Worm (Caenorhabditis elegans) whole organism, L4 larva: ENCODE data around the gene sym-1.

Source experiments
- F37D6.2 ChIP-seq: sonication (generic microtip); optimal IDR thresholded peaks from 2 replicates; lab custom pipeline; 2016; ENCODE audit warnings: mild to moderate bottlenecking, missing genetic modification characterization, missing compliant biosample characterization
- F49E8.2 ChIP-seq: sonication (generic microtip); optimal IDR thresholded peaks from 2 replicates; lab custom pipeline; 2016; ENCODE audit warnings: missing compliant biosample characterization, mild to moderate bottlenecking, missing genetic modification characterization, borderline replicate concordance
- Y5F2A.4 ChIP-seq: fragments of 200-800 bp; sonication (Bioruptor generic); optimal IDR thresholded peaks from 2 replicates; lab custom pipeline; 2018; ENCODE audit warnings: mild to moderate bottlenecking, missing genetic modification characterization, missing compliant biosample characterization
- aha-1 ChIP-seq: fragments of 150-350 bp; peaks from one replicate; lab custom pipeline; 2014; ENCODE audit warnings: missing biosample characterization, missing genetic modification characterization
- ama-1 ChIP-seq: fragments of 150-350 bp; optimal IDR thresholded peaks from 2 replicates; lab custom pipeline; 2014; ENCODE audit warnings: inconsistent platforms, mixed read lengths
- arid-1 ChIP-seq: fragments of 200-800 bp; sonication (Bioruptor generic); conservative IDR thresholded peaks from 2 replicates; pipeline ENCODE4 v1.3.6; 2022; ENCODE audit warnings: missing genetic modification reagents, missing genetic modification characterization, missing compliant biosample characterization
- attf-4 ChIP-seq: sonication (generic microtip); optimal IDR thresholded peaks from 3 replicates; lab custom pipeline; 2017; ENCODE audit warnings: missing biosample characterization, missing genetic modification characterization
- ceh-62 ChIP-seq: sonication (generic microtip); optimal IDR thresholded peaks from 2 replicates; lab custom pipeline; 2017; ENCODE audit warnings: missing biosample characterization, missing genetic modification characterization
- ceh-82 ChIP-seq: sonication (generic microtip); optimal IDR thresholded peaks from 2 replicates; lab custom pipeline; 2017; ENCODE audit warnings: missing biosample characterization, missing genetic modification characterization
- ces-1 ChIP-seq: fragments of 150-350 bp; sonication (generic microtip); optimal IDR thresholded peaks from 4 replicates; lab custom pipeline; 2014; ENCODE audit warnings: missing biosample characterization, missing genetic modification reagents, missing genetic modification characterization
- daf-16 ChIP-seq, 3 experiments: sonication (generic microtip); optimal IDR thresholded peaks; 2 replicates each; lab custom pipeline; 2016 to 2017; ENCODE audit warnings: missing genetic modification characterization in 3 of 3, missing genetic modification reagents in 3 of 3, mild to moderate bottlenecking in 2 of 3, missing compliant biosample characterization in 2 of 3, missing biosample characterization in 1 of 3, moderate library complexity in 1 of 3
- daf-19 ChIP-seq: fragments of 200-800 bp; sonication (Bioruptor generic); conservative IDR thresholded peaks from 2 replicates; pipeline ENCODE4 v1.3.6; 2022; ENCODE audit warnings: missing genetic modification characterization, missing compliant biosample characterization
- dmd-6 ChIP-seq: fragments of 200-800 bp; sonication (Bioruptor generic); IDR thresholded peaks from 2 replicates; pipeline ENCODE4 v1.3.6; 2022; ENCODE audit warnings: missing genetic modification reagents, missing genetic modification characterization, missing compliant biosample characterization
- dmd-8 ChIP-seq: fragments of 200-800 bp; sonication (Bioruptor generic); IDR thresholded peaks from 2 replicates; pipeline ENCODE4 v1.3.6; 2022; ENCODE audit warnings: missing genetic modification characterization, missing compliant biosample characterization
- dmd-9 ChIP-seq: fragments of 200-800 bp; sonication (Bioruptor generic); IDR thresholded peaks from 2 replicates; pipeline ENCODE4 v1.3.6; 2022; ENCODE audit warnings: missing genetic modification reagents, missing genetic modification characterization, missing compliant biosample characterization
- dve-1 ChIP-seq: sonication (generic microtip); optimal IDR thresholded peaks from 2 replicates; lab custom pipeline; 2017; ENCODE audit warnings: antibody characterized with exemption, mild to moderate bottlenecking, missing genetic modification characterization, missing compliant biosample characterization; ENCODE audit not compliant: insufficient read depth
- hif-1 ChIP-seq, 2 experiments: sonication (generic microtip); optimal IDR thresholded peaks; 2 replicates each; lab custom pipeline; 2016 to 2017; ENCODE audit warnings: missing compliant biosample characterization in 2 of 2, missing genetic modification characterization in 2 of 2, missing genetic modification reagents in 2 of 2, missing genotype in 2 of 2, mild to moderate bottlenecking in 1 of 2
- hlh-11 ChIP-seq: fragments of 200-800 bp; sonication (Bioruptor generic); optimal IDR thresholded peaks from 2 replicates; lab custom pipeline; 2018; ENCODE audit warnings: mild to moderate bottlenecking, missing genetic modification characterization, missing compliant biosample characterization
- hmg-1.1 ChIP-seq: fragments of 200-800 bp; sonication (Bioruptor generic); IDR thresholded peaks from 2 replicates; pipeline ENCODE4 v1.3.6; 2022; ENCODE audit warnings: missing genetic modification reagents, missing genetic modification characterization, missing compliant biosample characterization
- lin-1 ChIP-seq: fragments of 200-800 bp; sonication (Bioruptor generic); IDR thresholded peaks from 2 replicates; pipeline ENCODE4 v1.3.6; 2022; ENCODE audit warnings: missing genetic modification reagents, missing genetic modification characterization, missing compliant biosample characterization
- mes-2 ChIP-seq: sonication (generic microtip); optimal IDR thresholded peaks from 2 replicates; lab custom pipeline; 2016; ENCODE audit warnings: missing genotype, mild to moderate bottlenecking, missing genetic modification characterization, missing compliant biosample characterization; ENCODE audit not compliant: poor library complexity, severe bottlenecking
- nhr-10 ChIP-seq: fragments of 150-350 bp; optimal IDR thresholded peaks from 2 replicates; lab custom pipeline; 2014; ENCODE audit warnings: missing biosample characterization, missing genetic modification characterization
- nhr-11 ChIP-seq: fragments of 150-350 bp; optimal IDR thresholded peaks from 2 replicates; lab custom pipeline; 2014; ENCODE audit warnings: missing biosample characterization, missing genetic modification characterization
- nhr-237 ChIP-seq: sonication (generic microtip); optimal IDR thresholded peaks from 2 replicates; lab custom pipeline; 2017; ENCODE audit warnings: missing biosample characterization, missing genetic modification characterization
- nhr-25 ChIP-seq: sonication (generic microtip); optimal IDR thresholded peaks from 2 replicates; lab custom pipeline; 2017; ENCODE audit warnings: missing genetic modification characterization, mild to moderate bottlenecking, missing compliant biosample characterization, antibody characterized with exemption, moderate library complexity, borderline replicate concordance; ENCODE audit not compliant: insufficient read depth
- nhr-28 ChIP-seq: fragments of 150-350 bp; optimal IDR thresholded peaks from 2 replicates; lab custom pipeline; 2014; ENCODE audit warnings: missing biosample characterization, missing genetic modification characterization
- nhr-41 ChIP-seq: fragments of 200-800 bp; sonication (Bioruptor generic); IDR thresholded peaks from 2 replicates; pipeline ENCODE4 v1.3.6; 2022; ENCODE audit warnings: missing genetic modification reagents, missing genetic modification characterization, missing compliant biosample characterization
- nhr-42 ChIP-seq: fragments of 200-800 bp; sonication (Bioruptor generic); IDR thresholded peaks from 2 replicates; pipeline ENCODE4 v1.3.6; 2022; ENCODE audit warnings: missing genetic modification characterization, missing compliant biosample characterization
- nhr-48 ChIP-seq: sonication (generic microtip); optimal IDR thresholded peaks from 2 replicates; lab custom pipeline; 2016; ENCODE audit warnings: mild to moderate bottlenecking, missing genetic modification characterization, missing compliant biosample characterization
- nhr-77 ChIP-seq: fragments of 150-350 bp; optimal IDR thresholded peaks from 2 replicates; lab custom pipeline; 2014; ENCODE audit warnings: missing biosample characterization, missing genetic modification characterization
- php-3 ChIP-seq: fragments of 200-800 bp; sonication (Bioruptor generic); IDR thresholded peaks from 2 replicates; pipeline ENCODE4 v1.3.6; 2022; ENCODE audit warnings: missing genetic modification reagents, missing genetic modification characterization, missing compliant biosample characterization
- rbr-2 ChIP-seq: sonication (generic microtip); optimal IDR thresholded peaks from 2 replicates; lab custom pipeline; 2016; ENCODE audit warnings: missing genotype, missing genetic modification characterization, missing compliant biosample characterization
- saeg-2 ChIP-seq: fragments of 200-800 bp; sonication (Bioruptor generic); IDR thresholded peaks from 2 replicates; pipeline ENCODE4 v1.3.6; 2022; ENCODE audit warnings: missing genetic modification reagents, missing genetic modification characterization, missing compliant biosample characterization
- sdz-12 ChIP-seq: fragments of 200-800 bp; sonication (Bioruptor generic); optimal IDR thresholded peaks from 2 replicates; lab custom pipeline; 2018; ENCODE audit warnings: mild to moderate bottlenecking, missing genetic modification characterization, missing compliant biosample characterization
- spr-1 ChIP-seq: sonication (generic microtip); optimal IDR thresholded peaks from 2 replicates; lab custom pipeline; 2016; ENCODE audit warnings: mild to moderate bottlenecking, missing genetic modification characterization, missing compliant biosample characterization
- unc-39 ChIP-seq: sonication (generic microtip); optimal IDR thresholded peaks from 2 replicates; lab custom pipeline; 2017; ENCODE audit warnings: missing biosample characterization, missing genetic modification characterization
- vab-7 ChIP-seq: fragments of 200-800 bp; sonication (Bioruptor generic); IDR thresholded peaks from 2 replicates; pipeline ENCODE4 v1.3.6; 2022; ENCODE audit warnings: missing genetic modification reagents, missing genetic modification characterization, missing compliant biosample characterization
- ztf-7 ChIP-seq: fragments of 150-350 bp; optimal IDR thresholded peaks from 2 replicates; lab custom pipeline; 2014; ENCODE audit warnings: missing biosample characterization, missing genetic modification characterization

Gene sym-1

ce11 chrX:14566047-14566446, 15.4 kb upstream of the sym-1 start:
- TF ChIP-seq php-3 (no peak), sdz-12 (no peak), ceh-62 (tag; lab: Kevin White, UChicago) (no peak), hmg-1.1 (GFP tag; lab: Robert Waterston, UW) (0 out of 2 replicates have a peak, but pooled peaks have one; percentile 22), ama-1 (no peak), lin-1 (GFP tag; lab: Robert Waterston, UW) (no peak), mes-2 (no peak), dmd-6 (GFP tag; lab: Robert Waterston, UW) (peak; percentile 28; the same call in 1 of the 2 replicates), hlh-11 (tag; lab: Kevin White, UChicago) (peak; percentile 50), arid-1 (GFP tag; lab: Robert Waterston, UW) (no peak), attf-4 (no peak), aha-1 (tag; lab: Kevin White, UChicago) (peak; percentile 73), ztf-7 (tag; lab: Kevin White, UChicago) (no peak), nhr-41 (GFP tag; lab: Robert Waterston, UW) (no peak), nhr-10 (tag; lab: Kevin White, UChicago) (no peak), spr-1 (tag; lab: Kevin White, UChicago) (no peak), ces-1 (no peak), unc-39 (tag; lab: Kevin White, UChicago) (no peak), vab-7 (no peak), F49E8.2 (tag; lab: Kevin White, UChicago) (no peak), Y5F2A.4 (no peak), daf-19 (GFP tag; lab: Robert Waterston, UW) (no peak), dmd-9 (GFP tag; lab: Robert Waterston, UW) (0 out of 2 replicates have a peak, but pooled peaks have one; percentile 11), F37D6.2 (tag; lab: Kevin White, UChicago) (no peak), nhr-25 (tag; lab: Kevin White, UChicago) (no peak), rbr-2 (tag; lab: Kevin White, UChicago) (no peak), saeg-2 (GFP tag; lab: Robert Waterston, UW) (no peak), nhr-48 (no peak), nhr-77 (tag; lab: Kevin White, UChicago) (no peak), hif-1 (tag; optimal IDR thresholded peaks at IDR 0.05; lab: Kevin White, UChicago) (no peak), nhr-11 (tag; lab: Kevin White, UChicago) (peak; percentile 17), nhr-42 (no peak), nhr-28 (tag; lab: Kevin White, UChicago) (peak; percentile 14), daf-16 (GFP tag; optimal IDR thresholded peaks at IDR 0.05; lab: Kevin White, UChicago) (peak in 1 of 2 experiments; percentile 9), daf-16 (tag; optimal IDR thresholded peaks at IDR 0.05; lab: Kevin White, UChicago) (no peak)

ce11 chrX:14568258-14568763, 13.1 kb upstream of the sym-1 start:
- TF ChIP-seq hif-1 (tag; optimal IDR thresholded peaks at IDR 0.05; lab: Kevin White, UChicago) (peak in 1 of 2 experiments; percentile 76), dve-1 (tag; lab: Kevin White, UChicago) (peak; percentile 16), daf-16 (GFP tag; optimal IDR thresholded peaks at IDR 0.05; lab: Kevin White, UChicago) (no peak), daf-16 (tag; optimal IDR thresholded peaks at IDR 0.05; lab: Kevin White, UChicago) (peak; percentile 75), dmd-8 (GFP tag; lab: Robert Waterston, UW) (no peak), nhr-237 (tag; lab: Kevin White, UChicago) (no peak), nhr-28 (tag; lab: Kevin White, UChicago) (peak; percentile 96), dmd-6 (GFP tag; lab: Robert Waterston, UW) (0 out of 2 replicates have a peak, but pooled peaks have one; percentile 13), ceh-82 (tag; lab: Kevin White, UChicago) (no peak)
